Fruit fly (Drosophila melanogaster) whole organism, pupa: ENCODE results near the gene HSPBAP1.

ENCODE experiments used
- CG10348 ChIP-seq: fragments of 200-800 bp; sonication (Bioruptor generic); IDR thresholded peaks from 2 replicates; pipeline ENCODE4 v1.3.6; 2022; ENCODE audit warnings: missing biosample characterization, missing genetic modification characterization
- CG12605 ChIP-seq: fragments of 200-800 bp; sonication (Bioruptor generic); IDR thresholded peaks from 2 replicates; pipeline ENCODE4 v1.3.6; 2022; ENCODE audit warnings: missing biosample characterization, missing genetic modification characterization
- CG13204 ChIP-seq: fragments of 200-800 bp; sonication (Bioruptor generic); optimal IDR thresholded peaks from 2 replicates; lab custom pipeline; 2018; ENCODE audit warnings: missing biosample characterization, mild to moderate bottlenecking, missing genetic modification characterization, moderate library complexity
- CG14655 ChIP-seq: fragments of 200-800 bp; sonication (Bioruptor generic); optimal IDR thresholded peaks from 3 replicates; lab custom pipeline; 2017; ENCODE audit warnings: mild to moderate bottlenecking, missing biosample characterization, missing genetic modification reagents, missing genetic modification characterization
- CG15710 ChIP-seq: fragments of 200-800 bp; sonication (Bioruptor generic); optimal IDR thresholded peaks from 2 replicates; lab custom pipeline; 2018; ENCODE audit warnings: missing biosample characterization, mild to moderate bottlenecking, missing genetic modification characterization, moderate library complexity
- CG17806 ChIP-seq: fragments of 200-800 bp; sonication (Bioruptor generic); optimal IDR thresholded peaks from 2 replicates; lab custom pipeline; 2018; ENCODE audit warnings: missing biosample characterization, mild to moderate bottlenecking, missing genetic modification characterization, moderate library complexity
- CG32121 ChIP-seq: fragments of 200-800 bp; sonication (Bioruptor generic); IDR thresholded peaks from 2 replicates; pipeline ENCODE4 v1.3.6; 2022; ENCODE audit warnings: missing biosample characterization, missing genetic modification characterization
- CG34367 ChIP-seq: fragments of 200-800 bp; sonication (Bioruptor generic); optimal IDR thresholded peaks from 2 replicates; lab custom pipeline; 2018; ENCODE audit warnings: missing biosample characterization, mild to moderate bottlenecking, missing genetic modification characterization
- CG4496 ChIP-seq: fragments of 200-800 bp; sonication (Bioruptor generic); IDR thresholded peaks from 3 replicates; pipeline ENCODE4 v1.3.6; 2022; ENCODE audit warnings: missing biosample characterization, missing genetic modification characterization
- CG8159 ChIP-seq: fragments of 200-800 bp; sonication (Bioruptor generic); optimal IDR thresholded peaks from 3 replicates; lab custom pipeline; 2018; ENCODE audit warnings: missing biosample characterization, mild to moderate bottlenecking, missing genetic modification characterization, moderate library complexity
- CG8301 ChIP-seq: fragments of 200-800 bp; sonication (Bioruptor generic); optimal IDR thresholded peaks from 2 replicates; lab custom pipeline; 2018; ENCODE audit warnings: missing biosample characterization, mild to moderate bottlenecking, missing genetic modification characterization
- CG9948 ChIP-seq: fragments of 200-800 bp; sonication (Bioruptor generic); optimal IDR thresholded peaks from 2 replicates; lab custom pipeline; 2018; ENCODE audit warnings: missing biosample characterization, mild to moderate bottlenecking, missing genetic modification characterization, moderate library complexity
- D1 ChIP-seq: fragments of 200-800 bp; sonication (Bioruptor generic); optimal IDR thresholded peaks from 2 replicates; lab custom pipeline; 2018; ENCODE audit warnings: missing biosample characterization, mild to moderate bottlenecking, missing genetic modification characterization, moderate library complexity
- EcR ChIP-seq: fragments of 200-800 bp; sonication (Bioruptor generic); optimal IDR thresholded peaks from 3 replicates; lab custom pipeline; 2019; ENCODE audit warnings: missing biosample characterization, missing genetic modification characterization, mild to moderate bottlenecking, moderate library complexity, missing genetic modification reagents
- Ets98B ChIP-seq: fragments of 200-800 bp; sonication (Bioruptor generic); IDR thresholded peaks from 2 replicates; pipeline ENCODE4 v1.3.6; 2022; ENCODE audit warnings: missing biosample characterization, missing genetic modification characterization
- Pif1A ChIP-seq: fragments of 200-800 bp; sonication (Bioruptor generic); optimal IDR thresholded peaks from 3 replicates; lab custom pipeline; 2016; ENCODE audit warnings: missing biosample characterization, missing genetic modification characterization
- Pif1B ChIP-seq: fragments of 200-800 bp; sonication (Bioruptor generic); optimal IDR thresholded peaks from 3 replicates; lab custom pipeline; 2016; ENCODE audit warnings: missing biosample characterization, missing genetic modification characterization
- Snoo ChIP-seq: fragments of 200-800 bp; sonication (Bioruptor generic); optimal IDR thresholded peaks from 3 replicates; lab custom pipeline; 2017; ENCODE audit warnings: missing biosample characterization, mild to moderate bottlenecking, missing genetic modification characterization, inconsistent platforms
- fd96Ca ChIP-seq: fragments of 200-800 bp; sonication (Bioruptor generic); IDR thresholded peaks from 3 replicates; pipeline ENCODE4 v1.3.6; 2022; ENCODE audit warnings: missing biosample characterization, missing genetic modification characterization
- gl ChIP-seq: fragments of 200-800 bp; sonication (Bioruptor generic); optimal IDR thresholded peaks from 2 replicates; lab custom pipeline; 2018; ENCODE audit warnings: missing biosample characterization, mild to moderate bottlenecking, missing genetic modification characterization
- rn ChIP-seq: fragments of 200-800 bp; sonication (Bioruptor generic); IDR thresholded peaks from 2 replicates; pipeline ENCODE4 v1.3.6; 2022; ENCODE audit warnings: missing biosample characterization, missing genetic modification characterization

Gene HSPBAP1

dm6 chr3R:27695019-27695418 is at the start of gene HSPBAP1:
Gene HSPBAP1 (plus strand): TSS chr3R:27695235.
- TF ChIP-seq CG4496 (GFP tag; lab: Robert Waterston, UW), result 0 out of 3 replicates have a peak, but pooled peaks have one; percentile 16
- no peak for TF ChIP-seq CG34367 (tag; lab: Kevin White, UChicago)
- no peak for TF ChIP-seq CG12605 (GFP tag; lab: Robert Waterston, UW)
- TF ChIP-seq, all 21 proteins: peak for 1

- TF ChIP-seq CG9948 (no peak), Snoo (no peak), Pif1B (GFP tag; lab: Kevin White, UChicago) (no peak)
Measured at dm6 chr3R:27647817-27648216, 47.2 kb upstream of the HSPBAP1 start.

dm6 chr3R:27651710-27652109 is 43.3 kb upstream of the HSPBAP1 start:
- TF ChIP-seq EcR (no peak), gl (tag; lab: Kevin White, UChicago) (no peak), fd96Ca (GFP tag; lab: Robert Waterston, UW) (no peak), CG12605 (GFP tag; lab: Robert Waterston, UW) (no peak), CG10348 (no peak), Pif1A (GFP tag; lab: Kevin White, UChicago) (no peak), CG32121 (GFP tag; lab: Robert Waterston, UW) (no peak), D1 (tag; lab: Kevin White, UChicago) (no peak), CG17806 (no peak), CG14655 (GFP tag; lab: Kevin White, UChicago) (no peak), Ets98B (no peak), CG13204 (GFP tag; lab: Kevin White, UChicago) (no peak)

dm6 chr3R:27652156-27652810 is 42.8 kb upstream of the HSPBAP1 start, which contains the start of gene RpS10a:
Gene RpS10a (plus strand): TSS chr3R:27652760.
- TF ChIP-seq CG34367 (tag; lab: Kevin White, UChicago) (no peak), rn (GFP tag; lab: Robert Waterston, UW) (no peak), Pif1B (GFP tag; lab: Kevin White, UChicago) (no peak), CG10348 (no peak), CG12605 (GFP tag; lab: Robert Waterston, UW) (no peak), fd96Ca (GFP tag; lab: Robert Waterston, UW) (no peak), gl (tag; lab: Kevin White, UChicago) (no peak)

- peak; percentile 60 for TF ChIP-seq CG4496 (GFP tag; lab: Robert Waterston, UW)
- no peak for TF ChIP-seq CG12605 (GFP tag; lab: Robert Waterston, UW)
- peak; percentile 36 for TF ChIP-seq CG9948
- TF ChIP-seq Pif1B (GFP tag; lab: Kevin White, UChicago), result no peak
- TF ChIP-seq Pif1A (GFP tag; lab: Kevin White, UChicago), result no peak
- peak; percentile 5 for TF ChIP-seq CG34367 (tag; lab: Kevin White, UChicago)
- TF ChIP-seq CG8159 (tag; lab: Kevin White, UChicago), result peak; percentile 29
- TF ChIP-seq CG14655 (GFP tag; lab: Kevin White, UChicago), result peak; percentile 53
- TF ChIP-seq Ets98B, result no peak; the same call in 1 of the 2 replicates
- no peak for TF ChIP-seq Snoo
- no peak for TF ChIP-seq CG10348
- TF ChIP-seq CG13204 (GFP tag; lab: Kevin White, UChicago), result no peak
- no peak for TF ChIP-seq gl (tag; lab: Kevin White, UChicago)
- TF ChIP-seq CG8301 (tag; lab: Kevin White, UChicago), result peak; percentile 47
- no peak for TF ChIP-seq CG17806
- TF ChIP-seq rn (GFP tag; lab: Robert Waterston, UW), result no peak
- no peak for TF ChIP-seq EcR
- TF ChIP-seq D1 (tag; lab: Kevin White, UChicago), result no peak
- peak; percentile 46; the same call in 1 of the 3 replicates for TF ChIP-seq fd96Ca (GFP tag; lab: Robert Waterston, UW)
- no peak for TF ChIP-seq CG15710 (tag; lab: Kevin White, UChicago)
- peak; percentile 59 for TF ChIP-seq CG32121 (GFP tag; lab: Robert Waterston, UW)
Measured at dm6 chr3R:27655109-27655508, 39.9 kb upstream of the HSPBAP1 start.

- TF ChIP-seq CG32121 (GFP tag; lab: Robert Waterston, UW), result peak; percentile 20; the same call in 1 of the 2 replicates
- TF ChIP-seq CG34367 (tag; lab: Kevin White, UChicago), result no peak
Measured at dm6 chr3R:27656686-27657535, 38.1 kb upstream of the HSPBAP1 start, which contains the start of gene tau. Gene tau (minus strand): TSS chr3R:27656996.
